Worm (Caenorhabditis elegans): ENCODE results near the gene F32D1.7.

F32D1.7 gene

ce11 chrV:4375807-4376564 lies at the start of gene F32D1.7 (continued):
- no peak for TF ChIP-seq ceh-79 (tag; optimal IDR thresholded peaks at IDR 0.05)
- TF ChIP-seq unc-62 (GFP tag; optimal IDR thresholded peaks at IDR 0.05): no peak
- TF ChIP-seq madf-8 (GFP tag; conservative IDR thresholded peaks at IDR 0.05): peak; percentile 98
- TF ChIP-seq rec-8 (tag; optimal IDR thresholded peaks at IDR 0.05): no peak
- peak; percentile 99 for TF ChIP-seq lsl-1 (GFP tag; optimal IDR thresholded peaks at IDR 0.05)
- TF ChIP-seq bed-2 (GFP tag; IDR thresholded peaks at IDR 0.05): no peak
- TF ChIP-seq ccch-3 (GFP tag; optimal IDR thresholded peaks at IDR 0.05): no peak
- no peak for TF ChIP-seq attf-6 (GFP tag; IDR thresholded peaks at IDR 0.05)
- peak; percentile 66 for TF ChIP-seq rcor-1 (GFP tag; IDR thresholded peaks at IDR 0.05)
- peak; percentile 78 for TF ChIP-seq F33H1.4 (GFP tag; IDR thresholded peaks at IDR 0.05)
- no peak for TF ChIP-seq hmg-1.2 (GFP tag; IDR thresholded peaks at IDR 0.05)
- TF ChIP-seq D2030.7 (GFP tag; IDR thresholded peaks at IDR 0.05): peak; percentile 87
- no peak for TF ChIP-seq nfya-2 (GFP tag; IDR thresholded peaks at IDR 0.05)
- no peak for TF ChIP-seq akir-1 (GFP tag; optimal IDR thresholded peaks at IDR 0.05)
- peak; percentile 93 for TF ChIP-seq xnd-1 (tag; optimal IDR thresholded peaks at IDR 0.05)
- no peak for TF ChIP-seq ceh-27 (GFP tag; optimal IDR thresholded peaks at IDR 0.05)
- TF ChIP-seq let-526 (GFP tag; IDR thresholded peaks at IDR 0.05): no peak
- TF ChIP-seq F22D6.2 (tag; optimal IDR thresholded peaks at IDR 0.05): no peak

DNA sequence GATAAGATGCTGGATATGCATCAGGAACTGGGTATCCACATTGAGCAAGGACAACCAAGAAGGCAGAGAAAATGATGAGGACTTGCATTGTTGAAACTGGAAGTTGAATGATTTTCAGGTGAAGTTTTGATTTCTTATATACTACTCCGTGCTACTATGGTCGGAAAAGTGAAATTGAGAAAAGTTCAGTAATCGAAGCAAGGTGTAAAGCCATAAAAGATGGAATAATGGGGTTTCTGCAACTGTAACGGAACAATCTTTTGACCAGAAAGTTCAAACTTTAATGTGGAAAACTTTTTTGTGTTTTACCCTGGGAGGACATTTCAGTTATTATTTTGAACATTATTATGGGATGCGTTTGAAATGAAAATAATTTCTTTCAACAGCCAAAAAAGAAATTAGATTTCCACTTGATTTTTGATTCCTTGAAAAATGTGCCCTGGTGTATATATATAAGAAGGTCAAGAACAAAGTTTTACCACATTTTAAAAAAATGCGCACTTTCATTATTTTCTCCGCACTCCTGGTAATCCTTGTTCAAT lies 48.0 kb upstream of the F32D1.7 start, which contains the start of the genes Y47D7A.9 and Y47D7A.19:
Gene Y47D7A.9 (minus strand): TSS at position 101 of the 542 bp plus-strand sequence.
Gene Y47D7A.19 (plus strand): TSS at position 492 of the 542 bp plus-strand sequence.
- TF ChIP-seq F52B5.7 (tag; optimal IDR thresholded peaks at IDR 0.05) (no peak), tlf-1 (GFP tag; optimal IDR thresholded peaks at IDR 0.05) (no peak), F10E7.11 (tag; optimal IDR thresholded peaks at IDR 0.05) (no peak), F57A8.1 (GFP tag; optimal IDR thresholded peaks at IDR 0.05) (no peak), B0261.1 (tag; optimal IDR thresholded peaks at IDR 0.05) (no peak), snpc-4 (GFP tag; optimal IDR thresholded peaks at IDR 0.05) (no peak), snpc-4 (tag; optimal IDR thresholded peaks at IDR 0.05) (no peak)

ce11 chrV:4423087-4423486 lies 47.1 kb upstream of the F32D1.7 start:
- TF ChIP-seq repo-1 (tag; optimal IDR thresholded peaks at IDR 0.05): no peak
- no peak for TF ChIP-seq let-526 (GFP tag; IDR thresholded peaks at IDR 0.05)
- peak; percentile 70 for TF ChIP-seq zfh-2 (GFP tag; conservative IDR thresholded peaks at IDR 0.05)
- TF ChIP-seq sdz-38 (tag; optimal IDR thresholded peaks at IDR 0.05): no peak
- TF ChIP-seq F37B4.10 (GFP tag; IDR thresholded peaks at IDR 0.05): no peak
- TF ChIP-seq unc-130 (GFP tag; optimal IDR thresholded peaks at IDR 0.05): no peak
- peak; percentile 35; the same call in 1 of the 2 replicates for TF ChIP-seq lin-26 (GFP tag; IDR thresholded peaks at IDR 0.05)
- no peak for TF ChIP-seq K11D2.4 (GFP tag; IDR thresholded peaks at IDR 0.05)
- TF ChIP-seq snpc-1.3 (tag; optimal IDR thresholded peaks at IDR 0.05; ENCODE audit: insufficient read depth): no peak
- no peak for TF ChIP-seq him-1 (tag; optimal IDR thresholded peaks at IDR 0.05)
